Worm (Caenorhabditis elegans): Measurements from ENCODE around the gene glrx-3.
A peak's percentile ranks its signal among the peaks of the same experiment; 100 is the strongest.

Gene glrx-3

ce11 chrV:4341208-4341607 is at the start of gene glrx-3:
Gene glrx-3 (minus strand): TSS chrV:4341308.
- no peak for TF ChIP-seq dao-5 (tag; optimal IDR thresholded peaks at IDR 0.05)
- TF ChIP-seq him-1 (tag; optimal IDR thresholded peaks at IDR 0.05) = no peak
- no peak for TF ChIP-seq W03F9.2 (tag; optimal IDR thresholded peaks at IDR 0.05)

- no peak for TF ChIP-seq dao-5 (tag; optimal IDR thresholded peaks at IDR 0.05)
- no peak for TF ChIP-seq him-1 (tag; optimal IDR thresholded peaks at IDR 0.05)
- no peak for TF ChIP-seq W03F9.2 (tag; optimal IDR thresholded peaks at IDR 0.05)
These were observed 46.8 kb upstream of the glrx-3 start for ce11 chrV:4387916-4388315.

ce11 chrV:4387402-4387801 is 46.3 kb upstream of the glrx-3 start, which contains the start of gene F13A2.9:
Gene F13A2.9 (minus strand): TSS chrV:4387502.
- TF ChIP-seq dao-5 (tag; optimal IDR thresholded peaks at IDR 0.05) = no peak
- no peak for TF ChIP-seq W03F9.2 (tag; optimal IDR thresholded peaks at IDR 0.05)
- TF ChIP-seq him-1 (tag; optimal IDR thresholded peaks at IDR 0.05) = no peak

- TF ChIP-seq W03F9.2 (tag; optimal IDR thresholded peaks at IDR 0.05) (no peak), him-1 (tag; optimal IDR thresholded peaks at IDR 0.05) (no peak), dao-5 (tag; optimal IDR thresholded peaks at IDR 0.05) (no peak)
These were observed 45.1 kb upstream of the glrx-3 start, which contains the start of gene F13A2.10 for ce11 chrV:4386173-4386572. Gene F13A2.10 (minus strand): TSS chrV:4386273.

ce11 chrV:4384482-4384881 is 43.4 kb upstream of the glrx-3 start, which contains the start of gene F13A2.2:
Gene F13A2.2 (minus strand): TSS chrV:4384582.
- TF ChIP-seq him-1 (tag; optimal IDR thresholded peaks at IDR 0.05) (no peak), W03F9.2 (tag; optimal IDR thresholded peaks at IDR 0.05) (no peak), dao-5 (tag; optimal IDR thresholded peaks at IDR 0.05) (no peak)

ce11 chrV:4382298-4382697 is 41.2 kb upstream of the glrx-3 start, which contains the start of gene F13A2.1:
Gene F13A2.1 (minus strand): TSS chrV:4382398.
- TF ChIP-seq W03F9.2 (tag; optimal IDR thresholded peaks at IDR 0.05) (no peak), dao-5 (tag; optimal IDR thresholded peaks at IDR 0.05) (no peak), him-1 (tag; optimal IDR thresholded peaks at IDR 0.05) (no peak)

ce11 chrV:4377622-4378021 is 36.5 kb upstream of the glrx-3 start, which contains the start of gene F32D1.8:
Gene F32D1.8 (minus strand): TSS chrV:4377722.
- no peak for TF ChIP-seq him-1 (tag; optimal IDR thresholded peaks at IDR 0.05)
- no peak for TF ChIP-seq W03F9.2 (tag; optimal IDR thresholded peaks at IDR 0.05)
- TF ChIP-seq dao-5 (tag; optimal IDR thresholded peaks at IDR 0.05) = no peak

ce11 chrV:4375807-4376564 is 34.9 kb upstream of the glrx-3 start, which contains the start of gene F32D1.7:
Gene F32D1.7 (minus strand): TSS chrV:4376173.
- TF ChIP-seq W03F9.2 (tag; optimal IDR thresholded peaks at IDR 0.05) (peak; percentile 11), dao-5 (tag; optimal IDR thresholded peaks at IDR 0.05) (no peak), him-1 (tag; optimal IDR thresholded peaks at IDR 0.05) (no peak)

- TF ChIP-seq W03F9.2 (tag; optimal IDR thresholded peaks at IDR 0.05) (no peak), him-1 (tag; optimal IDR thresholded peaks at IDR 0.05) (no peak), dao-5 (tag; optimal IDR thresholded peaks at IDR 0.05) (no peak)
These were observed 33.5 kb upstream of the glrx-3 start, which contains the start of gene neg-1 for ce11 chrV:4374625-4375024. Gene neg-1 (minus strand): TSS chrV:4374874.

- TF ChIP-seq him-1 (tag; optimal IDR thresholded peaks at IDR 0.05) = no peak
- TF ChIP-seq W03F9.2 (tag; optimal IDR thresholded peaks at IDR 0.05) = no peak
- no peak for TF ChIP-seq dao-5 (tag; optimal IDR thresholded peaks at IDR 0.05)
These were observed 32.5 kb upstream of the glrx-3 start for ce11 chrV:4373656-4374055.

- TF ChIP-seq dao-5 (tag; optimal IDR thresholded peaks at IDR 0.05) (no peak), W03F9.2 (tag; optimal IDR thresholded peaks at IDR 0.05) (no peak), him-1 (tag; optimal IDR thresholded peaks at IDR 0.05) (no peak)
These were observed 31.9 kb upstream of the glrx-3 start for ce11 chrV:4372986-4373385.

ce11 chrV:4371309-4371933 is 30.3 kb upstream of the glrx-3 start, which contains the start of the genes gmpr-1 and fipp-1:
Gene gmpr-1 (minus strand): TSS chrV:4371383.
Gene fipp-1 (plus strand): TSS chrV:4371807.
- TF ChIP-seq W03F9.2 (tag; optimal IDR thresholded peaks at IDR 0.05) (peak; percentile 6), dao-5 (tag; optimal IDR thresholded peaks at IDR 0.05) (no peak)

ce11 chrV:4370515-4370914 is 29.4 kb upstream of the glrx-3 start:
- no peak for TF ChIP-seq him-1 (tag; optimal IDR thresholded peaks at IDR 0.05)
- no peak for TF ChIP-seq W03F9.2 (tag; optimal IDR thresholded peaks at IDR 0.05)
- TF ChIP-seq dao-5 (tag; optimal IDR thresholded peaks at IDR 0.05) = no peak

ce11 chrV:4366440-4366839 is 25.3 kb upstream of the glrx-3 start, which contains the start of gene F32D1.11:
Gene F32D1.11 (minus strand): TSS chrV:4366540.
- TF ChIP-seq W03F9.2 (tag; optimal IDR thresholded peaks at IDR 0.05) (no peak), him-1 (tag; optimal IDR thresholded peaks at IDR 0.05) (no peak), dao-5 (tag; optimal IDR thresholded peaks at IDR 0.05) (no peak)
